Worm (Caenorhabditis elegans) whole organism, L1 larva: ENCODE data around the gene Y38F1A.2.

ENCODE experiments used
- efl-1 ChIP-seq, 4 experiments: fragments of 150-350 bp; optimal IDR thresholded peaks in 3 of 4; peaks in 1 of 4; 1 replicate in 1 of 4; 2 replicates in 3 of 4; lab custom pipeline; 2014; ENCODE audit warnings: missing biosample characterization in 2 of 4, missing genetic modification characterization in 2 of 4, missing genetic modification reagents in 2 of 4
- elt-3 ChIP-seq, 6 experiments: fragments of 150-350 bp in 1 of 6; sonication (generic microtip); optimal IDR thresholded peaks; 2 replicates each; lab custom pipeline; 2017 to 2018; ENCODE audit warnings: missing biosample characterization in 6 of 6, missing genetic modification characterization in 6 of 6, inconsistent platforms in 1 of 6
- fos-1 ChIP-seq: fragments of 150-350 bp; optimal IDR thresholded peaks from 2 replicates; lab custom pipeline; 2014; ENCODE audit warnings: missing biosample characterization, missing genetic modification characterization
- lin-13 ChIP-seq: fragments of 150-350 bp; optimal IDR thresholded peaks from 2 replicates; lab custom pipeline; 2014; ENCODE audit warnings: missing biosample characterization, missing genetic modification reagents, missing genetic modification characterization
- nhr-77 ChIP-seq: fragments of 150-350 bp; optimal IDR thresholded peaks from 2 replicates; lab custom pipeline; 2014; ENCODE audit warnings: missing biosample characterization, missing genetic modification characterization
- nhr-84 ChIP-seq: sonication (generic microtip); optimal IDR thresholded peaks from 2 replicates; lab custom pipeline; 2017; ENCODE audit warnings: missing biosample characterization, missing genetic modification characterization
- snpc-4 ChIP-seq: fragments of 150-350 bp; optimal IDR thresholded peaks from 2 replicates; lab custom pipeline; 2014; ENCODE audit warnings: missing biosample characterization, missing genetic modification characterization
- tbx-2 ChIP-seq: sonication (generic microtip); optimal IDR thresholded peaks from 2 replicates; lab custom pipeline; 2016; ENCODE audit warnings: missing genetic modification characterization, missing compliant biosample characterization
- unc-62 ChIP-seq: fragments of 150-350 bp; optimal IDR thresholded peaks from 2 replicates; lab custom pipeline; 2014; ENCODE audit warnings: missing biosample characterization, missing genetic modification reagents, missing genetic modification characterization

DNA sequence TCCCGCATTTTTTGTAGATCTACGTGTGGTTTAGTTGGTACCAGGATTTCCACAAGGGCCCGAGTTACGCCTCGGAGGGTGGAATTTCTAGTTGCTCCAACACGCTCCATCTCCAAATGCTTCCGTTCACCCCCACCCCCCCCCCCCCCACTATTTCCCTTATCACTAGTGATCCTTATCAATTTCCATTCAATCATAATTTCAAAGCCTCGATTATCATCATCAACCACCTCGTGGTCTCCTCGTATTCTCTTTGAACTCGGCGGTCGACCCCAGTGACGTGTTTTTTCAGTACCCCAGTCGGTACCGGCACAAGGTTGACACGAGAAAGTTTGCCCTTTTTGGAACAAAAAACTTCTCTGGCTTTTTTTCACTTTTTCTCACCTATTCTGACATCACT, 28.1 kb downstream of the Y38F1A.2 start:
- TF ChIP-seq nhr-84 (tag; lab: Kevin White, UChicago) (no peak), unc-62 (no peak), snpc-4 (tag; lab: Kevin White, UChicago) (no peak), elt-3 (tag; optimal IDR thresholded peaks at IDR 0.05; lab: Kevin White, UChicago) (no peak), lin-13 (GFP tag; lab: Kevin White, UChicago) (no peak), nhr-77 (tag; lab: Kevin White, UChicago) (no peak), fos-1 (no peak), efl-1 (optimal IDR thresholded peaks at IDR 0.05; lab: Kevin White, UChicago) (no peak), efl-1 (GFP tag; optimal IDR thresholded peaks at IDR 0.05 in 1 of 2; lab: Kevin White, UChicago) (no peak), tbx-2 (tag; lab: Kevin White, UChicago) (no peak)
